Fruit fly (Drosophila melanogaster): ENCODE results near the gene CHMP2B.

Gene CHMP2B

DNA sequence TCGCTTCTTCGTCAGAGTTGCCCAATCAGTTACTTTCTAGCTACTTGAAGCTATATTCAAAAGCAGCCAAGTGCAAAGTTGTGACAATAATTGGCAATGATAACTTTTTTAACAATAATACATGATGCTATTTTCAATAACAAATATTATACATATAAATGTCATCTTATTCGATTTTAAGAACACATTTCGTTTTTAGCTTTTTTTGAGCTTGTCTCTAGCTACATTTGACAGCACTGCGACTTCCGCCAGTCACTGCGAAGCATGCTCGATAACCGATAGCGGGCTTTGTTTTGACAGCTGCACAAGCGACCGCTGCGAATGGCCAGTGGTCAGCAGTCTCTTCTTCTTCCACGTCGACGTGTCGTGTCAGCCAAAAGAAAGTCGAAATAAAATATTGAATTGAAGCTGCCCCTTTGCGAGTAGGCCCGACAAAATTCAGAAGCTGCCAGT lies 13.0 kb downstream of the CHMP2B start, which contains the start of the genes Gen and Srp54k (continued):
- TF ChIP-seq acj6 (GFP tag; optimal IDR thresholded peaks at IDR 0.05): no peak
- no peak for TF ChIP-seq Eip93F (GFP tag; optimal IDR thresholded peaks at IDR 0.05)
- TF ChIP-seq lz (GFP tag; optimal IDR thresholded peaks at IDR 0.05): peak; percentile 58
- TF ChIP-seq Lpt (GFP tag; optimal IDR thresholded peaks at IDR 0.05): no peak
- TF ChIP-seq Gug (GFP tag; IDR thresholded peaks at IDR 0.05): 0 out of 2 replicates have a peak, but pooled peaks have one; percentile 20
- no peak for TF ChIP-seq Sox15 (GFP tag; optimal IDR thresholded peaks at IDR 0.05)
- peak; percentile 100 for TF ChIP-seq achi (GFP tag; optimal IDR thresholded peaks at IDR 0.05)

DNA sequence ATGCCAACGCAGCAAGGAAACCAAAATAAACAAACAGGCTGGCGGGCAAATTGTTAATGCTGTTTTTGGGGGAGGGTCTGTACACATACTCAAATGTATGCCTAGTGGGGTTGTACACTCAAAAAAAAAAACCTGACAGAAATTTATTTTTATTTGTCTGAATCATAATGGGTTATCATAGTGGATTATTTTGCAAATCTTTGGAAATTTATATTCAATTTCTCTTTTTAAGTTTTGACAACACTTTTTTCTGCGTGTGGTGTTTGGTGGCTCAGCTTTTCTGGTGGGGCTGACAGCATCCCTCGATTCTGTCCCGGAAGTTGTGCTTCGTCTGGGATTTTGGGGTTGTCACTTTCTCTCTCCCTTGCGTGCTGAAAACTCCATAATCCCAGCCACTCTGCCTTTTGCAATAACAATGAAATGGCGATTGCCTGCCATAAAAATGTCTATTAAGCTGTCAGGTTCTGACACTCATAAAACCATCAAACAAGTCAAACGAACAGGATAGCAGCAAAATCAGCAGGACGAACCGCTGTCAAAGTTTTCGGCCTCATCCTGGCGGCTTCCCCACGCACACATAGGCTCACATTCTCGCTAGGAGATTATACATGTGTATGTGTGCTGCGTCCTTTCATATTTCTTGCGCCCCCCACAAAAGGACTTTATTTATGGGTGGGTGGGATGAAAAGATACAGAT lies 15.6 kb downstream of the CHMP2B start:
- TF ChIP-seq CG6808 (GFP tag; optimal IDR thresholded peaks at IDR 0.05) (peak; percentile 51), OdsH (GFP tag; optimal IDR thresholded peaks at IDR 0.05) (no peak), CG9139 (GFP tag; optimal IDR thresholded peaks at IDR 0.05) (no peak), fd59A (GFP tag; optimal IDR thresholded peaks at IDR 0.05) (no peak), CG15336 (GFP tag; IDR thresholded peaks at IDR 0.05) (peak; percentile 61; the same call in 1 of the 2 replicates), Sox15 (GFP tag; optimal IDR thresholded peaks at IDR 0.05) (peak; percentile 32), svp (GFP tag) (no peak), spab (GFP tag; optimal IDR thresholded peaks at IDR 0.05) (no peak), CG8632 (GFP tag; optimal IDR thresholded peaks at IDR 0.05) (peak; percentile 56), CG10631 (GFP tag; optimal IDR thresholded peaks at IDR 0.05) (peak; percentile 60), cyc (GFP tag; optimal IDR thresholded peaks at IDR 0.05) (peak; percentile 68), CG6792 (GFP tag; optimal IDR thresholded peaks at IDR 0.05) (peak; percentile 71), CG6276 (GFP tag; optimal IDR thresholded peaks at IDR 0.05) (no peak), CG7368 (GFP tag; optimal IDR thresholded peaks at IDR 0.05) (peak; percentile 66), Ets96B (tag; optimal IDR thresholded peaks at IDR 0.05) (peak; percentile 34), Gug (GFP tag; IDR thresholded peaks at IDR 0.05) (no peak), Lpt (GFP tag; optimal IDR thresholded peaks at IDR 0.05) (peak; percentile 2), CG11294 (GFP tag; IDR thresholded peaks at IDR 0.05) (0 out of 2 replicates have a peak, but pooled peaks have one; percentile 29), CG8319 (GFP tag; optimal IDR thresholded peaks at IDR 0.05) (peak; percentile 32), CG11902 (GFP tag; optimal IDR thresholded peaks at IDR 0.05) (peak; percentile 34), Ets21C (GFP tag; optimal IDR thresholded peaks at IDR 0.05) (no peak), achi (GFP tag; optimal IDR thresholded peaks at IDR 0.05) (peak; percentile 65), CG3919 (GFP tag; optimal IDR thresholded peaks at IDR 0.05) (no peak), CG11762 (GFP tag; optimal IDR thresholded peaks at IDR 0.05; ENCODE audit: insufficient read depth) (peak; percentile 12), Sox102F (GFP tag; optimal IDR thresholded peaks at IDR 0.05) (no peak), Sox14 (GFP tag; optimal IDR thresholded peaks at IDR 0.05) (peak; percentile 49), Eip93F (GFP tag; optimal IDR thresholded peaks at IDR 0.05) (no peak), CG8119 (GFP tag; IDR thresholded peaks at IDR 0.05) (peak; percentile 63; the same call in 2 of the 3 replicates), CG32006 (GFP tag; optimal IDR thresholded peaks at IDR 0.05) (no peak), salr (GFP tag; optimal IDR thresholded peaks at IDR 0.05) (no peak), CG3032 (tag; optimal IDR thresholded peaks at IDR 0.05) (peak; percentile 20), Eip78C (GFP tag) (no peak), esn (GFP tag; optimal IDR thresholded peaks at IDR 0.05) (peak; percentile 76), ss (GFP tag; optimal IDR thresholded peaks at IDR 0.05) (peak in 1 of 2 experiments; percentile 54), lz (GFP tag; optimal IDR thresholded peaks at IDR 0.05) (peak; percentile 69), CG1621 (tag; optimal IDR thresholded peaks at IDR 0.05) (no peak)

DNA sequence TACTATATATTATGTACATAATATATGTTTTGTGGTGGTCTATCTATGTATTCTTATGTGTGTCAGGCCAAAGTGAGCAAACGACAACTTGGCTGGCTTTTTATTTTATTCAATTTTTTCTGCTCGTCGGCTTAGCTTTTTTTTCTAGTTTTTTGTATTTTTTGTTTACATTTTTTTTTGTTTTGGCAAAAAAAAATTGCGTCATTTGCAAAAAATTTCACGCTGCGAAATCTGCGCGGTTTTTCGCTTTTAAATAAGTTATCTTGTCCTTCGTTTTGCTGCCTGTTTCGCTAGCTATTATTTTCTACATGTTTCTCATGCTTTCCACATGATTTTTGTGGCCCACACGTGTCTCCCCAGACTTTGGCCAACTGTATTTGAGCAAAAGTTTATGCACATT lies 33.1 kb downstream of the CHMP2B start:
- TF ChIP-seq CG16779 (tag; optimal IDR thresholded peaks at IDR 0.05) (no peak), CG32006 (GFP tag; optimal IDR thresholded peaks at IDR 0.05) (no peak), Eip93F (GFP tag; optimal IDR thresholded peaks at IDR 0.05) (no peak)

Data from whole organism, prepupa.